Worm (Caenorhabditis elegans): ENCODE data around the gene ahsa-1.
"Not testable (repeated sequence)": the region's sequence is repeated elsewhere in the genome, so short reads cannot be mapped to it uniquely, and the experiment has no call there.

ahsa-1 gene

DNA sequence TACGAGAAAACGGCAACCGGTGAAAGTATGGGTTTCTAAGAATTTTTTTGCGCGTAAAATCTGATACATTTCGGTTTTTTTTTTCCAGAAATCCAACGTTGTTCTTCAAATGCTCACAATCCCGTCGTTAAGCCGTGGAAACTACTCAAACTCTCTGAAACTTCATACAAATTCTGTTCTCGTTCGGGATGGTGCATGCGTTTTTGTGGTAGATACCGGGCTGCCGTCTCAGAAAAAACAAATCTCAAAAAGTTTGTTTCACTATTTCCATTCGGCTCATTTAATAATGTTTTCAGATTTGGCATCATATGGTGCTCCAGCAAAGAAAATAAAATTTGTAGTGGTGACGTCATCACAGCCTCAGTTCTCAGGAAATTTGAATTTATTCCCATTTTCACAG, 30.5 kb downstream of the ahsa-1 start:
- TF ChIP-seq klf-2 (GFP tag; conservative IDR thresholded peaks at IDR 0.05), result no peak
- TF ChIP-seq tab-1 (GFP tag; IDR thresholded peaks at IDR 0.05), result no peak
- TF ChIP-seq med-1 (GFP tag; optimal IDR thresholded peaks at IDR 0.05; ENCODE audit: insufficient read depth), result no peak
- no peak for TF ChIP-seq flt-1 (GFP tag; IDR thresholded peaks at IDR 0.05)
- TF ChIP-seq T22C8.4 (GFP tag; IDR thresholded peaks at IDR 0.05), result no peak
- TF ChIP-seq cog-1 (tag; optimal IDR thresholded peaks at IDR 0.05), result no peak
- TF ChIP-seq ztf-23 (GFP tag; IDR thresholded peaks at IDR 0.05), result no peak
- TF ChIP-seq ztf-29 (GFP tag; IDR thresholded peaks at IDR 0.05), result no peak
- TF ChIP-seq ref-1 (GFP tag; conservative IDR thresholded peaks at IDR 0.05), result no peak

- TF ChIP-seq ztf-29 (GFP tag; IDR thresholded peaks at IDR 0.05) (no peak), ztf-23 (GFP tag; IDR thresholded peaks at IDR 0.05) (no peak), T22C8.4 (GFP tag; IDR thresholded peaks at IDR 0.05) (no peak), tab-1 (GFP tag; IDR thresholded peaks at IDR 0.05) (no peak), med-1 (GFP tag; optimal IDR thresholded peaks at IDR 0.05; ENCODE audit: insufficient read depth) (no peak), ref-1 (GFP tag; conservative IDR thresholded peaks at IDR 0.05) (no peak), klf-2 (GFP tag; conservative IDR thresholded peaks at IDR 0.05) (no peak), cog-1 (tag; optimal IDR thresholded peaks at IDR 0.05) (no peak), flt-1 (GFP tag; IDR thresholded peaks at IDR 0.05) (no peak)
Measured at ce11 chrV:15052368-15052767, 32.8 kb downstream of the ahsa-1 start, which contains the start of the genes fbxa-82 and C25D7.5. fbxa-82 (minus strand) TSS chrV:15052530. C25D7.5 (plus strand) TSS chrV:15052650.

DNA sequence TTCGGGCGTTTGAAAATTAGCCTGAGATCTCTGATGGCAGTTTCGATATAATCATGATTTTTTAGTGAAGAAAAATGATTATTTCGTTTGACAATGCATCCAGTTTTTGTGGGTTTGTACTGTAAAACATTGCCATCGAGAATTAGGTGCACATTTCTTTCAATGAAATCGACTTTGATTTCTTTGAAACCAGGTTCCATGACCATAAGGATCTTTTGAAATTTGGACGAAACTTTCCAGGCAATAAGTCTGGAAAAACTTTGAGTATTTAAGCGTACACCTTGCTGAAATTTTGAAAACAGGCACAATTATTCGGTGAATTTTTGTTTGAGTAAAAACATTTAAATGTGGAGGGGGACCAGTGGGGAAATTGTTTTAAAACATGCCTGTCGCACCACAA, 33.5 kb downstream of the ahsa-1 start:
- TF ChIP-seq cog-1 (tag; optimal IDR thresholded peaks at IDR 0.05) (no peak), tab-1 (GFP tag; IDR thresholded peaks at IDR 0.05) (no peak), klf-2 (GFP tag; conservative IDR thresholded peaks at IDR 0.05) (no peak)

- TF ChIP-seq med-1 (GFP tag; optimal IDR thresholded peaks at IDR 0.05; ENCODE audit: insufficient read depth), result no peak
- no peak for TF ChIP-seq klf-2 (GFP tag; conservative IDR thresholded peaks at IDR 0.05)
- TF ChIP-seq ref-1 (GFP tag; conservative IDR thresholded peaks at IDR 0.05), result no peak
- TF ChIP-seq cog-1 (tag; optimal IDR thresholded peaks at IDR 0.05), result no peak
- no peak for TF ChIP-seq T22C8.4 (GFP tag; IDR thresholded peaks at IDR 0.05)
- no peak for TF ChIP-seq flt-1 (GFP tag; IDR thresholded peaks at IDR 0.05)
- TF ChIP-seq tab-1 (GFP tag; IDR thresholded peaks at IDR 0.05), result no peak
- TF ChIP-seq ztf-29 (GFP tag; IDR thresholded peaks at IDR 0.05), result no peak
- no peak for TF ChIP-seq ztf-23 (GFP tag; IDR thresholded peaks at IDR 0.05)
Measured at ce11 chrV:15048107-15048506, 37.1 kb downstream of the ahsa-1 start, which contains the start of gene sdc-3. sdc-3 (minus strand) TSS chrV:15048207.

- TF ChIP-seq klf-2 (GFP tag; conservative IDR thresholded peaks at IDR 0.05); T22C8.4 (GFP tag; IDR thresholded peaks at IDR 0.05); tab-1 (GFP tag; IDR thresholded peaks at IDR 0.05): not testable (repeated sequence)
Measured at ce11 chrV:15036769-15037168, 48.4 kb downstream of the ahsa-1 start, which contains the start of gene melo-3. melo-3 (minus strand) TSS chrV:15036869.
